Fruit fly (Drosophila melanogaster): ENCODE measurements around the gene CG7906.
A peak's percentile ranks its signal among the peaks of the same experiment; 100 is the strongest.

The CG7906 gene

dm6 chr3L:14204659-14205568, 31.5 kb upstream of the CG7906 start (continued):
- TF ChIP-seq net (GFP tag; optimal IDR thresholded peaks at IDR 0.05): no peak
- TF ChIP-seq OdsH (GFP tag; optimal IDR thresholded peaks at IDR 0.05): peak; percentile 31
- peak; percentile 53; the same call in 1 of the 2 replicates for TF ChIP-seq CG15336 (GFP tag; IDR thresholded peaks at IDR 0.05)
- TF ChIP-seq achi (GFP tag; optimal IDR thresholded peaks at IDR 0.05): peak; percentile 29
- TF ChIP-seq cyc (GFP tag; optimal IDR thresholded peaks at IDR 0.05): no peak
- no peak for TF ChIP-seq Hr39 (GFP tag; optimal IDR thresholded peaks at IDR 0.05)
- TF ChIP-seq Lpt (GFP tag; optimal IDR thresholded peaks at IDR 0.05): peak; percentile 30
- TF ChIP-seq Eip78C (GFP tag): peak; percentile 43

dm6 chr3L:14207361-14207760, 29.1 kb upstream of the CG7906 start:
- TF ChIP-seq topi (GFP tag; optimal IDR thresholded peaks at IDR 0.05) (peak; percentile 11), Eip78C (GFP tag) (peak; percentile 60), fkh (GFP tag; optimal IDR thresholded peaks at IDR 0.05) (peak; percentile 61), fd59A (GFP tag; optimal IDR thresholded peaks at IDR 0.05) (no peak), CG6808 (GFP tag; optimal IDR thresholded peaks at IDR 0.05) (no peak), dsx (GFP tag; optimal IDR thresholded peaks at IDR 0.05; ENCODE audit: poor library complexity, severe bottlenecking) (peak; percentile 15), vri (GFP tag; optimal IDR thresholded peaks at IDR 0.05) (peak; percentile 72)

DNA sequence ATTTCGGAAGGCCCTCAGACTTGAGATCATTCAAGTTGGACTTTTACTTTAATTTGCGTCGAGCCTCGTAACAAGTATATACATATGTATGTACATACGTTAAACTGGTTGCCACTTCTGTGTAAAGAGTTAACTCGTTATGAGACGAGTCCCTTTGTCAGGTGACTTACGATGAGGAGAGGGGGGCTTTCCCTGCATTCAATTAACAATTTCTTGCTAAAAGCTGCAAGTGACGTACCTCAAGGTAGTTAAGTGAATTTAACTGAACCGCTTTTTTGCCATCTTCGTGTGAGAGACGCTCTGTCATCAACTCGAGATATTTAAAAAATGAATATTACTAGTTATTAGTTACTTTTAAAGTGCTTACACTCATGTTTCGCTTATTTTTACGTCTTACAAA, 27.5 kb upstream of the CG7906 start:
- TF ChIP-seq Eip78C (GFP tag) (peak; percentile 54), CG10631 (GFP tag; optimal IDR thresholded peaks at IDR 0.05) (no peak), CG11762 (GFP tag; optimal IDR thresholded peaks at IDR 0.05; ENCODE audit: insufficient read depth) (no peak)

- TF ChIP-seq Ets21C (GFP tag; optimal IDR thresholded peaks at IDR 0.05) (no peak), Lpt (GFP tag; optimal IDR thresholded peaks at IDR 0.05) (no peak), CG1621 (tag; optimal IDR thresholded peaks at IDR 0.05) (no peak), pdm3 (GFP tag; optimal IDR thresholded peaks at IDR 0.05) (no peak), topi (GFP tag; optimal IDR thresholded peaks at IDR 0.05) (no peak)
Observed at dm6 chr3L:14211616-14212015, 24.8 kb upstream of the CG7906 start.

dm6 chr3L:14212300-14212893, 24.0 kb upstream of the CG7906 start:
- TF ChIP-seq CG6808 (GFP tag; optimal IDR thresholded peaks at IDR 0.05) (peak; percentile 100), CG9139 (GFP tag; optimal IDR thresholded peaks at IDR 0.05) (no peak)

DNA sequence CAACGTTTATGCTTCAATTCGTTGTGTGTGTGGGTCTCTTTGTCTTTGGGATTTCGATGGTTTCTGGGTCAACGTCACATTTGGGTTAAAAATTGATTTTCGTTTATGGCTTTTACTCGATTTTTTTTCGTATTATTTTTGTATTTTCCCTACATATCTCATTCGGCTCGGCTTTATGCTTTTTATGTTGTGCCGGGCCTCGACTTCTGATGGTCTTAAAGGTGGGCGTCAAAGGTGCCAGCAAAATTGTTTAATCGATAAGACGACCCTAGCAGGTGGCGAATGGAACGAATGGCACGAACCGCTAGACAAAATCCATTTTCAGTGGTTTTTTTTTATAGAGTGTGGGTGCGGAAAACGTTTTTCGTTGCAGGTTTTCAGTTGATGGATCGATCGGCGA, 20.3 kb upstream of the CG7906 start:
- no peak for TF ChIP-seq Sox102F (GFP tag; optimal IDR thresholded peaks at IDR 0.05)
- TF ChIP-seq CG3919 (GFP tag; optimal IDR thresholded peaks at IDR 0.05): no peak
- TF ChIP-seq CG11902 (GFP tag; optimal IDR thresholded peaks at IDR 0.05): no peak
- no peak for TF ChIP-seq CG9139 (GFP tag; optimal IDR thresholded peaks at IDR 0.05)
- TF ChIP-seq Eip93F (GFP tag; optimal IDR thresholded peaks at IDR 0.05): no peak
- no peak for TF ChIP-seq CG8632 (GFP tag; optimal IDR thresholded peaks at IDR 0.05)
- no peak for TF ChIP-seq Sox14 (GFP tag; optimal IDR thresholded peaks at IDR 0.05)
- TF ChIP-seq CG32006 (GFP tag; optimal IDR thresholded peaks at IDR 0.05): no peak
- no peak for TF ChIP-seq CG11762 (GFP tag; optimal IDR thresholded peaks at IDR 0.05; ENCODE audit: insufficient read depth)
- no peak for TF ChIP-seq vri (GFP tag; optimal IDR thresholded peaks at IDR 0.05)
- no peak for TF ChIP-seq CG16779 (tag; optimal IDR thresholded peaks at IDR 0.05)
- TF ChIP-seq Gug (GFP tag; IDR thresholded peaks at IDR 0.05): no peak
- no peak for TF ChIP-seq Hr38 (GFP tag; optimal IDR thresholded peaks at IDR 0.05)
- TF ChIP-seq CG6808 (GFP tag; optimal IDR thresholded peaks at IDR 0.05): no peak
- TF ChIP-seq fkh (GFP tag; optimal IDR thresholded peaks at IDR 0.05): no peak
- no peak for TF ChIP-seq CG4318 (GFP tag; optimal IDR thresholded peaks at IDR 0.05)
- TF ChIP-seq Hr4 (GFP tag; optimal IDR thresholded peaks at IDR 0.05): no peak
- no peak for TF ChIP-seq CG6276 (GFP tag; optimal IDR thresholded peaks at IDR 0.05)
- TF ChIP-seq acj6 (GFP tag; optimal IDR thresholded peaks at IDR 0.05): no peak
- no peak for TF ChIP-seq cyc (GFP tag; optimal IDR thresholded peaks at IDR 0.05)
